Worm (Caenorhabditis elegans): ENCODE measurements around the gene F55C9.14.

DNA sequence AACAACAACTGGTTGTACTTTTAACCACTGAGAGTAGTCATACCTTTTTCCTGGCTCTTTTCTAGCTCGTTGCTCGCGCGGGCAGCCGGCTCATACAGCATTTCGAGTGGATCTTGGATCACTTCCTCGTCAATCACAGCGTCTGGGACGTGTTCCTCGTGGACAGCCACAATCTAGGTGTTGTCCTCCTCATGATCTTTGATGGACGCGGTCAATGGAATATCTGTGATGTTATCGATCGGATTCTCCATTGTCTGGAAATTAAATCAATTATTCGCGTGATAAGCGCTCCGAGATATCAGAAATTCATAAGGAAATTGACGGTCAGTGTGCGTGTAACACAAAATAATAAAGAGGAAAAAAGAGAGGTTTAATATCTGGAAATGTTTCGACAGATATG is 19.5 kb upstream of the F55C9.14 start, which contains the start of gene F21D9.8:
- TF ChIP-seq ces-1 (GFP tag; optimal IDR thresholded peaks at IDR 0.05) (no peak), unc-39 (tag; optimal IDR thresholded peaks at IDR 0.05) (no peak), unc-120 (tag; optimal IDR thresholded peaks at IDR 0.05; ENCODE audit: poor library complexity, severe bottlenecking) (no peak), elt-1 (tag; optimal IDR thresholded peaks at IDR 0.05; ENCODE audit: borderline replicate concordance, insufficient read depth) (no peak), nhr-76 (tag; optimal IDR thresholded peaks at IDR 0.05) (no peak), flh-1 (GFP tag; optimal IDR thresholded peaks at IDR 0.05) (no peak), snpc-4 (tag; optimal IDR thresholded peaks at IDR 0.05) (no peak), ztf-11 (tag; optimal IDR thresholded peaks at IDR 0.05) (no peak)

Measured in whole organism, mixed stage, embryonic.